Fruit fly (Drosophila melanogaster): ENCODE measurements around the gene msi.

msi gene

dm6 chr3R:25515450-25516288 is at the start of gene msi:
TSS of gene msi (plus strand) at chr3R:25516118.
- peak; percentile 94 for TF ChIP-seq noc (tag; optimal IDR thresholded peaks at IDR 0.05)

DNA sequence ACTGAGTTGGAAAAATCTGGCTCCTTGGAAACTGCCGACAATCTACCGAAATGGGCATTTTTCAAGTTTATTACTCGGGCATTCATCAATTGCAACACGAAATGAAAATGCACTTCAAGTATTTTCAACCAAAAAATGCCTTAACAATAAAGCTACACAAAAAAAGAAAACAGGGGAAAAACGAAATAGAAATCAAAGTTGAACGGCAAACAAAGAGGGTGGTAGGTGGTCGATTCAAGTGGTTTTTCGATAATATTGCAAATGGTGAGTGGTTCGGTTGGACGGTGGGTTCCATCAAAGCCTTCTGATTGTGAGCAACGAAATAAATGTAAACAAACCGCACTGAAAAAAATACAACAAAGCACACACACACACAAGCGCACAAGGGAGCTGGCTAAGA is 49.8 kb upstream of the msi start:
- TF ChIP-seq noc (tag; optimal IDR thresholded peaks at IDR 0.05): no peak

DNA sequence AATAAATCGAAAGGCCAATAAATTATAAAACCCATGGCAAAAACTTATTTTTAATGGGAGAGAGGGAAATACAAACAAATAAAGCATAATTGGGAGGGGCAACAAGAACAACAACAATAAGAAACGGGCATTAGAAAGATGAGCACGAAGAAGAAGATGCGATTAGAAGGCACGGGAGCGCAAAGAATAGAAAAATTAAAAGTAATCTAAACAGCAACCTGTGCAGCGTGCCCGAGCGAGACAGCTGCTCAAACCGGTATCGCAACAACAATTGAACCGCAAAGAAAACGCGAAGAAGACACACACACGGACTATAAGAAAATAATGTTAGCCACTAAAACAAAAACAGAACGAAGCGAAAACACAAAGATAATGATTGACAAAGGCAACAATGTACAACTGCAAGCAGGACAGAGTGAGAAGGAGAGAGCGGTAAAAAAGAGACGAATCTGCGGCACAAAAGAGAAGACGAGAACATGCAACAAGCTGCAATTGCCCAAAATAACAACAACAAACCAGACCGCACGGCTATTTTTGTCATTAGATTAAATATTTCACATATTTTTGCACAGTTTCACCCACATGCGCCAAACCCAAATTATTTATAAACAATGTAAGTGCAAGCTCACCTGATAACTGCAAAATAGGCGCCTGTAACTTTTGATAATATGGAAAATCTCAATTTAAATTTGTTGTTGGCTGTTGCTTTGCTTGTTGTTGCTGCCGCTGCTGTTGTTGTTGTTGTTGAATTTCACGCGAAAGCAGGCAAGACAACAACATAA is 43.9 kb upstream of the msi start:
- TF ChIP-seq noc (tag; optimal IDR thresholded peaks at IDR 0.05): peak; percentile 4

dm6 chr3R:25472635-25473552 is 43.0 kb upstream of the msi start, which contains the start of the genes Fur1 and Vps33B:
TSS of gene Fur1 (minus strand) at chr3R:25473058.
TSS of gene Vps33B (plus strand) at chr3R:25473490.
- peak; percentile 96 for TF ChIP-seq noc (tag; optimal IDR thresholded peaks at IDR 0.05)

- TF ChIP-seq noc (tag; optimal IDR thresholded peaks at IDR 0.05): no peak
Observed at dm6 chr3R:25476744-25477143, 39.2 kb upstream of the msi start, which contains the start of the genes CG4553 and MED28. TSS of gene CG4553 (minus strand) at chr3R:25476915. TSS of gene MED28 (plus strand) at chr3R:25477003.

dm6 chr3R:25482463-25483173 is 33.3 kb upstream of the msi start, which contains the start of the genes XNP, CG42488 and CG5116:
TSS of gene XNP (minus strand) at chr3R:25482834.
TSS of gene CG42488 (plus strand) at chr3R:25483098.
TSS of gene CG5116 (plus strand) at chr3R:25483098.
- TF ChIP-seq noc (tag; optimal IDR thresholded peaks at IDR 0.05): no peak

DNA sequence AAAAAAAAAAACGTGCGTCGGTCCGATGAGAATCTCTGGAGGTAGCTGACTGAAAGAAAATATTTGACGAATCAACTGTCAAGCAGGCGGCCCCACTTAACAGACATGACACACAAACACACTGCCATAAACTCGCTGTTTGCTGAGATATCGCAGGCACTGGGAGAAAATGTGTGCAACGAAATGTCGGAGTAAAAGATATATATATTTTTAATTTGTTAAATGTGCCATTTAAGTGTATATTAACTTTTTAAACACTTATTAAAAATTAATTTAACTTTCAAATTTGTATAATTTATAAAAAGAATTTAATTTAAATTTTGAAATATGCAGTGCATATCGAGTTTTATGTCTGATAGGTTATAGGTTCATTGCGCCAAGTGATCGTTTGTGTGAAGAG is 26.8 kb upstream of the msi start:
- TF ChIP-seq noc (tag; optimal IDR thresholded peaks at IDR 0.05): peak; percentile 77

DNA sequence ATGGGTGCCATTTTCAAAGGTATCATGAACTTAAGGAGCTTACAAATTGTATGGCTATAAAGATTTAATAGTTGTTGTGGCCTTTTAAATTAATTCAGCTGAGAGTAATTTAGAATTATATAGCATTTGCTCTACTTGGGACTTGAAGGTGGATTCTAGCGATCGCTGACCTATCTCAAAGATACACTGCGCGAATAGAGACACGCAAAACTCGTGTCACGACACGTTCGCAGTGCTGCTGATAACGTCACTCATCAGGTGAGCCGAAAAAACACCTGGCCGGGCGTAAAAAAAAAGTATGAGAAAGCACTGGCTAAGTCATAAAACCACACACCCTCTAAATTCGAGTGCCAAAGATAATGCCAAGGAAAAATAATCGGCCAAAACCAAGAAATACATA is 26.2 kb upstream of the msi start:
- TF ChIP-seq noc (tag; optimal IDR thresholded peaks at IDR 0.05): no peak

DNA sequence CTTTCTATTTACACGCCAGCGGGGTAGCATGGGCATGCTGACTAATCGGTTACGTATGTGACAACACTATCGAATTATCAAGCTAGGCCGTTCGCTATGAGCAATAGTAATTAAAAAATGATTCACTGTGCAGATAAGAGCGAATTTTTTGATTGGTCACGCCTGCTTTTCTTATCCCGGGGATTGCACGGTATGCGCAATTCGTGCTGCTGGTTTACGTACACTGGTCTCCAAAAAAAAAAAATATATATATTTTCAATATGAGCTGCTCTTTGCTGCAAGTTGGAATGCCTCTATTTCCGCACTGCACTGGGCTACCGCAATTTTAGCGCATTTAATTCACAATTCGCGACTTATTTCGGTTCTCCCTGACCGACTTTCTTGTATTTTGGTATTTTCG is 25.5 kb upstream of the msi start:
- no peak for TF ChIP-seq noc (tag; optimal IDR thresholded peaks at IDR 0.05)

DNA sequence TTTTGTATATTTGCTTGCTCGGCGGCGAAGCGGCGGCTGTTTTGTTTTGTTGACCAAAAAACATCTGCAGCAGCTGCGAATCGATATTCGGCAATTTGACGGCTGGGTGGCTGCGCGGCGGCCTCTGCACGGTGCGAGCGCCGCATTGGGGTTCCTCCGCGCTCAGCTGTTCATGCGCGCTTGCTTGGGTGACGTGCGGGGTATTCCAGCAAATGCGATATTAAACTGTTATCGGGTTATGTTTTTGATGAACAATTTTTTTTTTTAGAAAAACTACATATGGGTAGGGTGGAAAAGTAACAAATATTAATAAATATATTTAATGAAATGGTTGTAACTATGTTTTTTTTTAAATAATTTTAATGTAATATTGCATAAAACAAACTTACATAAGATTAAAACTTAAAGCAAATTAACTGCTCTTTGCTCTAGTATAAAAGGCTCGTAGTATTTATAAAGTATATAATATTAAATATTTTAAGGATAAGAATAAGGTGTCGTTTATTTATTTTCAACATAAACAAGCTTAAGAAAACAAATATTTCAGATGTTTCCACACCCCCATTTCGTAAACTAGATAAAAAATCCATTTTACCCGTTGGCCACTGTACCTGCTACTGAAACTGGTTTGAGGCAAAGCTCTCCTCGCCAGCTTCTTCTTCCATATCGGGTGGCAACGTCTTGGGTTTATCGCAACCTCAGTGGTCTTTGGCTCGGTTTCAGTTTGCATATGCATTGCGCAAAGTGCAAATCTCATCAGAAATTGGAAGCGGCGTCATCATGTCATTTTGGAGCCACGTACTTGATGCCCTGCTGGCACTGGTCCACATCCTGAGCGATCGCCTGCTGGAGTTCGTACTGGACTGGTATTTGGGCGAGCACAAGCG is 24.9 kb upstream of the msi start, which contains the start of the genes Gnpat and CG5112:
Gnpat (minus strand) TSS at position 159 of the 887 bp plus-strand sequence.
CG5112 (plus strand) TSS at position 683 of the 887 bp plus-strand sequence.
- no peak for TF ChIP-seq noc (tag; optimal IDR thresholded peaks at IDR 0.05)

DNA sequence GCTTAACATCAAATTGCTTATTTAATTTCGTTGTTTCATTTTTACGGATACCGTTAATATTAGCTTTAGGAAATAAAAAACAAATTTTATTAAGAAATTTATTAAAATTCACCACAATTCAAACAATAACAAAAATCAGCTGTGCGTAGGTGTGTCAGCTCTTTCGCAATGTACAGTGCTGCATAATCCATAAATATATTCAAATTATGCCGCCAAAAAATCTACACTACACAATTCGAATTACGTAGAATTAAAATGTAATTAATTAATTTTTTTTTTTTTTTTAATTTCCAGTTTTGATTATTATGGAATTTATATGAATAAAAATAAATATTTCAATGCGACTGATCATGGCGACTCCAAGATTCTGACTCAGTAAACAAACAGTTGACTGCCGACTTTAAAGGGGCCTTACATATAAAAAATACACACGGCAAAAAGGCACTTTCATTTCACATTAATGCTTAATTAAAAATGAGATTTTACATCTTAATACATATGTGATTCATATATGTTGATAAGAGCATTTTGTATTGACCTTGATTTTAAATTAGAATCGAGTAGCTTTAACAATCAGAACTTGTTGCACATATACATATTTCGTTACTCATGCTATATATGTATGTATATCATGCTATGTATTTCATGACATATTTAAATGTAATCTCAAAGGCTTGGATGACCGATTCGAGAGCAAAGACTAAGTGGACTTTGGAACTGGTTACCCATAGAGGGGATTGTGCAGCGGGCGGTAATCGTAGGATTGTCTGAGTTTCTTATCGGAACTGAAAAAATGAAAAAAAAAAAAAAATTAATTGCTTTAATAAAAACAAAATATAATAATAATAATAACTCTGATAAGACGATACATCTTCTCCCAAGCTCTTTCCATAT is 22.4 kb upstream of the msi start:
- no peak for TF ChIP-seq noc (tag; optimal IDR thresholded peaks at IDR 0.05)

DNA sequence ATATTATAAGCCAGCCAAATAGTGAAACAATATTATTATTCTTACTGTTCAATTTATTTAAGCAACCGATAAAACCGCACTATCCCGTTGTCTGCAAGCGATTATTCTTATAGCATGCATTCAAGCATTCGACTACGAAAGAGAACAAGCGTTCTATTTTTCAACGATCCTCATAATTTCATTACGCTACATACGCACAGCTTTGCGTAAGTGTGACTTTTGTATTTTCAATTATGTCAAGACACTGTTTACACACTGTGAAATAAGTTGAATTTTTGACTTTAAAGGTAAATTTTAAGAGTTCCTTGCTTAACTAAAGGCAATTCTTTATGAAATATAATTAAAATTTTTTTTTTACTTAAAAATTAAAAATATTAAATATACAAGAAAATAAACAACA is 20.8 kb upstream of the msi start, which contains the start of gene CG33494:
CG33494 (minus strand) TSS at position 90 of the 400 bp plus-strand sequence.
- no peak for TF ChIP-seq noc (tag; optimal IDR thresholded peaks at IDR 0.05)
